Worm (Caenorhabditis elegans) whole organism, L4/young adult: ENCODE measurements around the gene srlf-15.

Source experiments
- W03F9.2 ChIP-seq: fragments of 150-350 bp; optimal IDR thresholded peaks from 2 replicates; lab custom pipeline; 2014; ENCODE audit warnings: missing biosample characterization, missing genetic modification characterization
- dao-5 ChIP-seq: sonication (generic microtip); optimal IDR thresholded peaks from 2 replicates; lab custom pipeline; 2016; ENCODE audit warnings: missing genotype, missing genetic modification characterization, moderate library complexity, missing compliant biosample characterization
- him-1 ChIP-seq: sonication (generic microtip); optimal IDR thresholded peaks from 2 replicates; lab custom pipeline; 2016; ENCODE audit warnings: missing genotype, missing genetic modification reagents, missing genetic modification characterization, missing compliant biosample characterization

DNA sequence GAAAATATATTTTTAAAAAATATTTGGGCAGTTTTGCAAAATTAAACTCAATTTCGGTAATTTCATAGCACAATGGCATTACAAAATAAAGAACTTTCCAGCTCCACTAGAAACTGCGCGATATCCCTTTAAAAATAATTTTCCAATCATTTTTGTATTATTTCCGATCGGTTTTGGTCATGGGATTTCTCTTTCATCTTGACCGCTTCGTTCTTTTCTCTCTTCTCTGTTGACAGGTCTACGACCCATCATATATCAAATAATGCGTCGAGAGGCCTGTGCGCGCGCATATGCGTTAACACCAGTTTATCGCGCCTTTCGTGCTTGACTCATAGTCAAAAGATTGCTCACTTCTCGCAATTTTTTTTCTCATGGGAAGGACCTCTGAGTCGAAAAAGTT is 47.3 kb upstream of the srlf-15 start:
- TF ChIP-seq him-1 (tag; lab: Kevin White, UChicago) (no peak), W03F9.2 (tag; lab: Kevin White, UChicago) (no peak), dao-5 (no peak)
